Worm (Caenorhabditis elegans) whole organism, L4 larva: ENCODE data around the gene spig-4.
A peak's percentile ranks its signal among the peaks of the same experiment; 100 is the strongest.

Source experiments
- D1046.2 ChIP-seq: fragments of 200-800 bp; sonication (Bioruptor generic); IDR thresholded peaks from 2 replicates; pipeline ENCODE4 v1.3.6; 2022; ENCODE audit warnings: missing genetic modification characterization, missing compliant biosample characterization
- F49E8.2 ChIP-seq: sonication (generic microtip); optimal IDR thresholded peaks from 2 replicates; lab custom pipeline; 2016; ENCODE audit warnings: missing compliant biosample characterization, mild to moderate bottlenecking, missing genetic modification characterization, borderline replicate concordance
- T20F7.1 ChIP-seq: fragments of 200-800 bp; sonication (Bioruptor generic); optimal IDR thresholded peaks from 2 replicates; lab custom pipeline; 2018; ENCODE audit warnings: mild to moderate bottlenecking, missing genetic modification characterization, missing compliant biosample characterization
- Y48G9A.11 ChIP-seq: fragments of 200-800 bp; sonication (Bioruptor generic); IDR thresholded peaks from 2 replicates; pipeline ENCODE4 v1.3.6; 2022; ENCODE audit warnings: missing genetic modification reagents, missing genetic modification characterization, missing compliant biosample characterization
- Y5F2A.4 ChIP-seq: fragments of 200-800 bp; sonication (Bioruptor generic); optimal IDR thresholded peaks from 2 replicates; lab custom pipeline; 2018; ENCODE audit warnings: mild to moderate bottlenecking, missing genetic modification characterization, missing compliant biosample characterization
- Y75B8A.6 ChIP-seq: fragments of 200-800 bp; sonication (Bioruptor generic); IDR thresholded peaks from 2 replicates; pipeline ENCODE4 v1.3.6; 2022; ENCODE audit warnings: missing genetic modification reagents, missing genetic modification characterization, missing compliant biosample characterization
- ZK337.2 ChIP-seq: fragments of 200-800 bp; sonication (Bioruptor generic); IDR thresholded peaks from 2 replicates; pipeline ENCODE4 v1.3.6; 2022; ENCODE audit warnings: missing genetic modification reagents, missing genetic modification characterization, missing compliant biosample characterization
- ZK546.5 ChIP-seq, 2 experiments: sonication (generic microtip); optimal IDR thresholded peaks; 2 replicates each; lab custom pipeline; 2017; ENCODE audit warnings: missing biosample characterization in 2 of 2, missing genetic modification characterization in 2 of 2
- aha-1 ChIP-seq: fragments of 150-350 bp; peaks from one replicate; lab custom pipeline; 2014; ENCODE audit warnings: missing biosample characterization, missing genetic modification characterization
- ama-1 ChIP-seq: fragments of 150-350 bp; optimal IDR thresholded peaks from 2 replicates; lab custom pipeline; 2014; ENCODE audit warnings: inconsistent platforms, mixed read lengths
- arid-1 ChIP-seq: fragments of 200-800 bp; sonication (Bioruptor generic); conservative IDR thresholded peaks from 2 replicates; pipeline ENCODE4 v1.3.6; 2022; ENCODE audit warnings: missing genetic modification reagents, missing genetic modification characterization, missing compliant biosample characterization
- attf-4 ChIP-seq: sonication (generic microtip); optimal IDR thresholded peaks from 3 replicates; lab custom pipeline; 2017; ENCODE audit warnings: missing biosample characterization, missing genetic modification characterization
- ceh-20 ChIP-seq: fragments of 200-800 bp; sonication (Bioruptor generic); IDR thresholded peaks from 2 replicates; pipeline ENCODE4 v1.3.6; 2022; ENCODE audit warnings: missing genetic modification reagents, missing genetic modification characterization, missing compliant biosample characterization
- ceh-82 ChIP-seq: sonication (generic microtip); optimal IDR thresholded peaks from 2 replicates; lab custom pipeline; 2017; ENCODE audit warnings: missing biosample characterization, missing genetic modification characterization
- ces-1 ChIP-seq: fragments of 150-350 bp; sonication (generic microtip); optimal IDR thresholded peaks from 4 replicates; lab custom pipeline; 2014; ENCODE audit warnings: missing biosample characterization, missing genetic modification reagents, missing genetic modification characterization
- cey-2 ChIP-seq: sonication (generic microtip); optimal IDR thresholded peaks from 3 replicates; lab custom pipeline; 2017; ENCODE audit warnings: missing genetic modification characterization, mild to moderate bottlenecking, missing compliant biosample characterization, antibody characterized with exemption, borderline replicate concordance; ENCODE audit not compliant: insufficient read depth
- ctbp-1 ChIP-seq: fragments of 200-800 bp; sonication (Bioruptor generic); IDR thresholded peaks from 2 replicates; pipeline ENCODE4 v1.3.6; 2022; ENCODE audit warnings: missing genetic modification reagents, missing genetic modification characterization, missing compliant biosample characterization
- daf-16 ChIP-seq, 3 experiments: sonication (generic microtip); optimal IDR thresholded peaks; 2 replicates each; lab custom pipeline; 2016 to 2017; ENCODE audit warnings: missing genetic modification characterization in 3 of 3, missing genetic modification reagents in 3 of 3, mild to moderate bottlenecking in 2 of 3, missing compliant biosample characterization in 2 of 3, missing biosample characterization in 1 of 3, moderate library complexity in 1 of 3
- daf-19 ChIP-seq: fragments of 200-800 bp; sonication (Bioruptor generic); conservative IDR thresholded peaks from 2 replicates; pipeline ENCODE4 v1.3.6; 2022; ENCODE audit warnings: missing genetic modification characterization, missing compliant biosample characterization
- duxl-1 ChIP-seq: sonication (generic microtip); optimal IDR thresholded peaks from 2 replicates; lab custom pipeline; 2016; ENCODE audit warnings: mild to moderate bottlenecking, missing genetic modification characterization, moderate library complexity, missing compliant biosample characterization; ENCODE audit not compliant: poor library complexity
- dve-1 ChIP-seq: sonication (generic microtip); optimal IDR thresholded peaks from 2 replicates; lab custom pipeline; 2017; ENCODE audit warnings: antibody characterized with exemption, mild to moderate bottlenecking, missing genetic modification characterization, missing compliant biosample characterization; ENCODE audit not compliant: insufficient read depth
- fos-1 ChIP-seq: fragments of 150-350 bp; optimal IDR thresholded peaks from 2 replicates; lab custom pipeline; 2014; ENCODE audit warnings: missing biosample characterization, missing genetic modification characterization
- gei-8 ChIP-seq: fragments of 200-800 bp; sonication (Bioruptor generic); optimal IDR thresholded peaks from 2 replicates; lab custom pipeline; 2018; ENCODE audit warnings: mild to moderate bottlenecking, missing genetic modification characterization, missing compliant biosample characterization
- hif-1 ChIP-seq, 2 experiments: sonication (generic microtip); optimal IDR thresholded peaks; 2 replicates each; lab custom pipeline; 2016 to 2017; ENCODE audit warnings: missing compliant biosample characterization in 2 of 2, missing genetic modification characterization in 2 of 2, missing genetic modification reagents in 2 of 2, missing genotype in 2 of 2, mild to moderate bottlenecking in 1 of 2
- hlh-11 ChIP-seq: fragments of 200-800 bp; sonication (Bioruptor generic); optimal IDR thresholded peaks from 2 replicates; lab custom pipeline; 2018; ENCODE audit warnings: mild to moderate bottlenecking, missing genetic modification characterization, missing compliant biosample characterization
- hmg-1.1 ChIP-seq: fragments of 200-800 bp; sonication (Bioruptor generic); IDR thresholded peaks from 2 replicates; pipeline ENCODE4 v1.3.6; 2022; ENCODE audit warnings: missing genetic modification reagents, missing genetic modification characterization, missing compliant biosample characterization
- lin-1 ChIP-seq: fragments of 200-800 bp; sonication (Bioruptor generic); IDR thresholded peaks from 2 replicates; pipeline ENCODE4 v1.3.6; 2022; ENCODE audit warnings: missing genetic modification reagents, missing genetic modification characterization, missing compliant biosample characterization
- lin-13 ChIP-seq: fragments of 150-350 bp; optimal IDR thresholded peaks from 2 replicates; lab custom pipeline; 2014; ENCODE audit warnings: missing biosample characterization, missing genetic modification reagents, missing genetic modification characterization
- lin-29 ChIP-seq: fragments of 200-800 bp; sonication (Bioruptor generic); IDR thresholded peaks from 2 replicates; pipeline ENCODE4 v1.3.6; 2022; ENCODE audit warnings: missing genetic modification reagents, missing genetic modification characterization, missing compliant biosample characterization
- lir-3 ChIP-seq: sonication (generic microtip); optimal IDR thresholded peaks from 2 replicates; lab custom pipeline; 2016; ENCODE audit warnings: mild to moderate bottlenecking, missing genetic modification characterization, missing compliant biosample characterization
- lsy-2 ChIP-seq, 2 experiments: fragments of 150-350 bp in 1 of 2; sonication (generic microtip) in 1 of 2; optimal IDR thresholded peaks; 2 replicates each; lab custom pipeline; 2014 to 2017; ENCODE audit warnings: missing biosample characterization in 2 of 2, missing genetic modification characterization in 2 of 2
- mes-2 ChIP-seq: sonication (generic microtip); optimal IDR thresholded peaks from 2 replicates; lab custom pipeline; 2016; ENCODE audit warnings: missing genotype, mild to moderate bottlenecking, missing genetic modification characterization, missing compliant biosample characterization; ENCODE audit not compliant: poor library complexity, severe bottlenecking
- mxl-2 ChIP-seq: fragments of 200-800 bp; sonication (Bioruptor generic); conservative IDR thresholded peaks from 2 replicates; pipeline ENCODE4 v1.3.6; 2022; ENCODE audit warnings: missing genetic modification reagents, missing genetic modification characterization, missing compliant biosample characterization
- mxl-3 ChIP-seq: fragments of 200-800 bp; sonication (Bioruptor generic); optimal IDR thresholded peaks from 2 replicates; lab custom pipeline; 2018; ENCODE audit warnings: mild to moderate bottlenecking, missing genetic modification characterization, missing compliant biosample characterization
- nhr-28 ChIP-seq: fragments of 150-350 bp; optimal IDR thresholded peaks from 2 replicates; lab custom pipeline; 2014; ENCODE audit warnings: missing biosample characterization, missing genetic modification characterization
- nhr-41 ChIP-seq: fragments of 200-800 bp; sonication (Bioruptor generic); IDR thresholded peaks from 2 replicates; pipeline ENCODE4 v1.3.6; 2022; ENCODE audit warnings: missing genetic modification reagents, missing genetic modification characterization, missing compliant biosample characterization
- nhr-42 ChIP-seq: fragments of 200-800 bp; sonication (Bioruptor generic); IDR thresholded peaks from 2 replicates; pipeline ENCODE4 v1.3.6; 2022; ENCODE audit warnings: missing genetic modification characterization, missing compliant biosample characterization
- nhr-48 ChIP-seq: sonication (generic microtip); optimal IDR thresholded peaks from 2 replicates; lab custom pipeline; 2016; ENCODE audit warnings: mild to moderate bottlenecking, missing genetic modification characterization, missing compliant biosample characterization
- nhr-76 ChIP-seq: fragments of 150-350 bp; optimal IDR thresholded peaks from 2 replicates; lab custom pipeline; 2014; ENCODE audit warnings: missing biosample characterization, missing genetic modification characterization
- rbr-2 ChIP-seq: sonication (generic microtip); optimal IDR thresholded peaks from 2 replicates; lab custom pipeline; 2016; ENCODE audit warnings: missing genotype, missing genetic modification characterization, missing compliant biosample characterization
- spr-3 ChIP-seq: fragments of 200-800 bp; sonication (Bioruptor generic); optimal IDR thresholded peaks from 2 replicates; lab custom pipeline; 2018; ENCODE audit warnings: mild to moderate bottlenecking, missing genetic modification characterization, missing compliant biosample characterization
- tra-1 ChIP-seq: fragments of 200-800 bp; sonication (Bioruptor generic); IDR thresholded peaks from 2 replicates; pipeline ENCODE4 v1.3.6; 2022; ENCODE audit warnings: missing genetic modification reagents, missing genetic modification characterization, missing compliant biosample characterization
- unc-62 ChIP-seq, 3 experiments: fragments of 150-350 bp in 1 of 3; sonication (generic microtip); optimal IDR thresholded peaks in 2 of 3; peaks in 1 of 3; 1 replicate in 1 of 3; 2 replicates in 2 of 3; lab custom pipeline; 2014 to 2017; ENCODE audit warnings: missing biosample characterization in 3 of 3, missing genetic modification characterization in 3 of 3, missing genetic modification reagents in 3 of 3, missing genotype in 1 of 3
- zip-11 ChIP-seq: fragments of 200-800 bp; sonication (Bioruptor generic); IDR thresholded peaks from 2 replicates; pipeline ENCODE4 v1.3.6; 2022; ENCODE audit warnings: missing genetic modification characterization, missing compliant biosample characterization
- zip-2 ChIP-seq: fragments of 150-350 bp; optimal IDR thresholded peaks from 2 replicates; lab custom pipeline; 2014; ENCODE audit warnings: missing biosample characterization, missing genetic modification characterization
- ztf-11 ChIP-seq: fragments of 150-350 bp; optimal IDR thresholded peaks from 2 replicates; lab custom pipeline; 2014; ENCODE audit warnings: missing biosample characterization, missing genetic modification characterization
- ztf-7 ChIP-seq: fragments of 150-350 bp; optimal IDR thresholded peaks from 2 replicates; lab custom pipeline; 2014; ENCODE audit warnings: missing biosample characterization, missing genetic modification characterization

Gene spig-4

DNA sequence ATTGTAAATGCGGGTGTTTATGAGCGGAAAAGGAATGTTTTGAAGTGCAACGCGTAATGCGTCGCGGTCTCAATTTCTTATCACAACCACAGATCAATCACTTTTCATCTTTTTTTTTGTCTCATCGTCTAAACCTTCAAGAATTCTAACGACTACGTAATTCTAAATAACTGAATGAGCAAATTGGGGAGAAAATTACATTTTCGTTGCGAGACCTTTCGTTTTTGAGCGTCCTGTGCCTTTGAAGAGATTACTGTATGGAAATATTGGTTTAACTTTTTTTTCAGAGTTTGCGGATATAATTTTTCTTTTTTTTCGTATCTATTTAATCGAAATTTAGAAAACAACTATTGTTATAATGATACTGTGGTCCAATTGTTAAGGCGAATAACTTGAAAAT is 43.8 kb upstream of the spig-4 start:
- no peak for TF ChIP-seq D1046.2 (GFP tag; lab: Robert Waterston, UW)
- TF ChIP-seq lin-13 (GFP tag; lab: Kevin White, UChicago) = peak; percentile 26
- no peak for TF ChIP-seq zip-11
- TF ChIP-seq ztf-7 (tag; lab: Kevin White, UChicago) = no peak
- peak; percentile 6 for TF ChIP-seq dve-1 (tag; lab: Kevin White, UChicago)
- peak; percentile 9 for TF ChIP-seq mes-2 (tag; lab: Kevin White, UChicago)
- TF ChIP-seq spr-3 = no peak
- no peak for TF ChIP-seq arid-1 (GFP tag; lab: Robert Waterston, UW)
- TF ChIP-seq daf-16 (GFP tag; optimal IDR thresholded peaks at IDR 0.05; lab: Kevin White, UChicago) = no peak
- peak; percentile 40 for TF ChIP-seq daf-16 (tag; optimal IDR thresholded peaks at IDR 0.05; lab: Kevin White, UChicago)
- no peak for TF ChIP-seq ceh-82 (tag; lab: Kevin White, UChicago)
- TF ChIP-seq nhr-28 (tag; lab: Kevin White, UChicago) = peak; percentile 24
- TF ChIP-seq Y75B8A.6 (GFP tag; lab: Robert Waterston, UW) = no peak

DNA sequence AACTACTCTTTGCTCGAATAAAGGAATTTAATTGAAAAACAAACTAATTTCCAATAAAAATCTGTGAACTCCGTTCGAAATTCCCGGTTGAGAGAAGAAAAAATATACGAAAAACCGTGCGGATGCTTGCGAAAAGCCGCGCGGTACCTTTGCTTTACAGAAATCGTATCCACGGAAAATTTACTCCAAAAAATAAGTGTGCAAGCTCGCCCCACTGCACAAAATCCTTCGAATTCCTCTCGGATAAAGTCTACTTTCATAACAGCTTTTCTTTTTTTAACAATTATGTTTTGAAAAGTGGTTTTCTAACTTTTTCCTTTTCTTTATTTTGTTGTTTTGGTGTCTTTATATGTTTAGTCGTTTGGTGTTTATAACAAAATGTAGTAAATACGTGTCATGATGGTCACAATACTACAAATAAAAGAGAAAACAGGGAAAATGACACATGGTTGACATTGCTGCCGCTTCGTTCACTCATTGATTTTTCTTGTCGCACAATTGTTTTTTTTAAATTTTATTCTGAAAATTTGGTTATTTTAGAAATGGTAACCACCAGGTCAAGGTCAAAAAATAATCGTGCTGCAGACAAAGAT is 40.7 kb upstream of the spig-4 start, which contains the start of gene cept-2:
Gene cept-2 (plus strand): TSS at position 533 of the 593 bp plus-strand sequence.
- no peak for TF ChIP-seq lir-3 (tag; lab: Kevin White, UChicago)
- TF ChIP-seq T20F7.1 (GFP tag; lab: Kevin White, UChicago) = peak; percentile 86
- TF ChIP-seq Y48G9A.11 (GFP tag; lab: Robert Waterston, UW) = no peak
- TF ChIP-seq rbr-2 = peak; percentile 94
- TF ChIP-seq F49E8.2 (tag; lab: Kevin White, UChicago) = peak; percentile 63
- peak; percentile 73 to 95 for TF ChIP-seq lsy-2 (tag; optimal IDR thresholded peaks at IDR 0.05; lab: Kevin White, UChicago)
- TF ChIP-seq nhr-76 = no peak
- no peak for TF ChIP-seq nhr-48 (tag; lab: Kevin White, UChicago)
- peak; percentile 85 for TF ChIP-seq nhr-42 (GFP tag; lab: Robert Waterston, UW)
- no peak for TF ChIP-seq fos-1 (tag; lab: Kevin White, UChicago)
- TF ChIP-seq ces-1 (GFP tag; lab: Kevin White, UChicago) = peak; percentile 38
- TF ChIP-seq ceh-20 (GFP tag; lab: Robert Waterston, UW) = peak; percentile 88
- TF ChIP-seq ama-1 (lab: Kevin White, UChicago) = no peak
- peak; percentile 50 for TF ChIP-seq mxl-3
- TF ChIP-seq cey-2 (tag; lab: Kevin White, UChicago) = no peak
- TF ChIP-seq daf-19 (GFP tag; lab: Robert Waterston, UW) = peak; percentile 71; the same call in 1 of the 2 replicates
- peak; percentile 97 for TF ChIP-seq aha-1 (tag; lab: Kevin White, UChicago)
- TF ChIP-seq mxl-2 (GFP tag; lab: Robert Waterston, UW) = no peak
- no peak for TF ChIP-seq Y5F2A.4
- TF ChIP-seq ztf-11 (tag; lab: Kevin White, UChicago) = no peak
- TF ChIP-seq zip-2 (tag; lab: Kevin White, UChicago) = peak; percentile 59
- TF ChIP-seq lin-29 (GFP tag; lab: Robert Waterston, UW) = 0 out of 2 replicates have a peak, but pooled peaks have one; percentile 18
- peak; percentile 85 for TF ChIP-seq hmg-1.1 (GFP tag; lab: Robert Waterston, UW)
- TF ChIP-seq daf-16 (GFP tag; optimal IDR thresholded peaks at IDR 0.05; lab: Kevin White, UChicago) = no peak
- peak; percentile 69 for TF ChIP-seq daf-16 (tag; optimal IDR thresholded peaks at IDR 0.05; lab: Kevin White, UChicago)
- peak; percentile 89 for TF ChIP-seq lin-13 (GFP tag; lab: Kevin White, UChicago)
- TF ChIP-seq ZK546.5 (tag; optimal IDR thresholded peaks at IDR 0.05; lab: Kevin White, UChicago) = no peak
- peak; percentile 77 for TF ChIP-seq ctbp-1 (GFP tag; lab: Robert Waterston, UW)
- TF ChIP-seq lin-1 (GFP tag; lab: Robert Waterston, UW) = no peak
- peak; percentile 85 for TF ChIP-seq hlh-11 (tag; lab: Kevin White, UChicago)
- TF ChIP-seq hif-1 (tag; optimal IDR thresholded peaks at IDR 0.05; lab: Kevin White, UChicago) = peak in 1 of 2 experiments; percentile 85
- peak; percentile 70; the same call in 1 of the 2 replicates for TF ChIP-seq ZK337.2 (GFP tag; lab: Robert Waterston, UW)
- no peak for TF ChIP-seq unc-62 (GFP tag; optimal IDR thresholded peaks at IDR 0.05 in 1 of 2; lab: Kevin White, UChicago)
- TF ChIP-seq unc-62 (tag; optimal IDR thresholded peaks at IDR 0.05; lab: Kevin White, UChicago) = no peak
- TF ChIP-seq gei-8 (GFP tag; lab: Kevin White, UChicago) = no peak
- no peak for TF ChIP-seq nhr-41
- TF ChIP-seq tra-1 (GFP tag; lab: Robert Waterston, UW) = peak; percentile 48; the same call in 1 of the 2 replicates
- TF ChIP-seq attf-4 (tag; lab: Kevin White, UChicago) = no peak
- TF ChIP-seq duxl-1 (tag; lab: Kevin White, UChicago) = peak; percentile 92
